Worm (Caenorhabditis elegans): Measurements from ENCODE around the gene ctns-1.

ctns-1 gene

ce11 chrII:8086803-8087202, 49.9 kb downstream of the ctns-1 start, which contains the start of gene K02C4.3 (continued):
- TF ChIP-seq pag-3 (tag; optimal IDR thresholded peaks at IDR 0.05; ENCODE audit: borderline replicate concordance, insufficient read depth) (peak; percentile 4), nhr-237 (tag; optimal IDR thresholded peaks at IDR 0.05) (no peak), sptf-1 (tag; optimal IDR thresholded peaks at IDR 0.05) (no peak), aly-2 (tag; optimal IDR thresholded peaks at IDR 0.05) (peak; percentile 24), lin-15B (tag; optimal IDR thresholded peaks at IDR 0.05) (peak; percentile 42), nhr-20 (tag; optimal IDR thresholded peaks at IDR 0.05) (peak; percentile 76), fkh-4 (tag; optimal IDR thresholded peaks at IDR 0.05; ENCODE audit: borderline replicate concordance) (peak; percentile 12), nhr-85 (tag) (peak; percentile 79), ztf-11 (tag; optimal IDR thresholded peaks at IDR 0.05) (peak in 1 of 2 experiments; percentile 63), sox-4 (tag; optimal IDR thresholded peaks at IDR 0.05) (peak; percentile 14), unc-86 (tag; optimal IDR thresholded peaks at IDR 0.05) (peak; percentile 35), elt-2 (tag; optimal IDR thresholded peaks at IDR 0.05) (peak; percentile 18), nhr-11 (tag; optimal IDR thresholded peaks at IDR 0.05) (no peak), grh-1 (GFP tag; IDR thresholded peaks at IDR 0.05) (peak; percentile 37; the same call in 1 of the 2 replicates), hlh-4 (tag; optimal IDR thresholded peaks at IDR 0.05) (no peak), isw-1 (GFP tag; IDR thresholded peaks at IDR 0.05) (peak; percentile 59), ceh-82 (tag; optimal IDR thresholded peaks at IDR 0.05) (peak; percentile 51 to 66 (median 62)), ceh-63 (GFP tag; optimal IDR thresholded peaks at IDR 0.05) (no peak), snpc-4 (tag; optimal IDR thresholded peaks at IDR 0.05) (peak; percentile 89), lsy-2 (tag; optimal IDR thresholded peaks at IDR 0.05) (peak; percentile 87 to 90), dpl-1 (GFP tag; optimal IDR thresholded peaks at IDR 0.05) (peak; percentile 86 to 94 (median 93)), mdl-1 (tag; optimal IDR thresholded peaks at IDR 0.05) (peak in 1 of 2 experiments; percentile 60), nhr-71 (tag; optimal IDR thresholded peaks at IDR 0.05) (peak; percentile 85), ets-5 (GFP tag; IDR thresholded peaks at IDR 0.05) (no peak), ces-1 (GFP tag; optimal IDR thresholded peaks at IDR 0.05) (no peak), ceh-88 (GFP tag; IDR thresholded peaks at IDR 0.05) (no peak), fos-1 (tag; optimal IDR thresholded peaks at IDR 0.05) (peak; percentile 31), Y116A8C.19 (tag; optimal IDR thresholded peaks at IDR 0.05; ENCODE audit: borderline replicate concordance) (no peak), egl-27 (tag; optimal IDR thresholded peaks at IDR 0.05) (no peak), swsn-7 (tag; optimal IDR thresholded peaks at IDR 0.05) (peak; percentile 76), mab-9 (GFP tag; IDR thresholded peaks at IDR 0.05) (no peak), aha-1 (tag; optimal IDR thresholded peaks at IDR 0.05) (no peak), fkh-10 (GFP tag; optimal IDR thresholded peaks at IDR 0.05) (no peak), ceh-90 (tag; optimal IDR thresholded peaks at IDR 0.05) (no peak), lin-13 (GFP tag; optimal IDR thresholded peaks at IDR 0.05) (peak; percentile 49), dsc-1 (tag; optimal IDR thresholded peaks at IDR 0.05) (peak; percentile 78), nhr-19 (GFP tag; conservative IDR thresholded peaks at IDR 0.05) (peak; percentile 77), mef-2 (tag; optimal IDR thresholded peaks at IDR 0.05) (no peak), ceh-8 (GFP tag; optimal IDR thresholded peaks at IDR 0.05) (peak; percentile 72), lin-35 (GFP tag; optimal IDR thresholded peaks at IDR 0.05) (peak; percentile 87 to 95)
